Fruit fly (Drosophila melanogaster): ENCODE results near the gene Lint-O.

Gene Lint-O

DNA sequence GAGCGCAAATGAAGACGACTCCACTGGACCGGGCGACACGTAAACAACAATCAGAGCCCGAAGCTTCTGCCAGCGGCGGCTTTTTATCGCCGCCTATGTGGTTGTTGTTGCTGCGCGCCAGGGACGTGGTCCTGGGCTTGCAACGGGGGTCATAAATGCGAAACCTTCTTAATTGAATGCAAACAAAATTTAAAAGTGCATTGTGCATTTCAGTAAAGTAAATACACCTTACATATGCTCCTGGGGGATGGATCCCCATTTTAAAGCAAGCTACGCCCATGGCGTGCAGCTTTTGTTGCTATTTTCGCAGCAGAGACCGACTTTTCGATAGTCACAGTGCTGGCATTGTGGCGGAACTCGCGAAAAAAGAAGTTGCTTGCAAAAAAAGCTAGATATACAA lies 5.2 kb downstream of the Lint-O start, which contains the start of gene Ugalt (continued):
- TF ChIP-seq btn (GFP tag; optimal IDR thresholded peaks at IDR 0.05) (peak; percentile 100), cato (GFP tag; optimal IDR thresholded peaks at IDR 0.05; ENCODE audit: borderline replicate concordance) (peak; percentile 100), CG6791 (GFP tag; IDR thresholded peaks at IDR 0.05; ENCODE audit: partially characterized antibody) (peak; percentile 35; the same call in 1 of the 3 replicates), CG11695 (GFP tag; IDR thresholded peaks at IDR 0.05) (peak; percentile 100), Sry-δ (GFP tag; optimal IDR thresholded peaks at IDR 0.05) (peak; percentile 94), pum (GFP tag; optimal IDR thresholded peaks at IDR 0.05) (peak; percentile 100), psq (GFP tag; optimal IDR thresholded peaks at IDR 0.05) (peak; percentile 99), gcm2 (GFP tag; optimal IDR thresholded peaks at IDR 0.05) (peak; percentile 100), Sin3A (optimal IDR thresholded peaks at IDR 0.05) (no peak), PHDP (tag; optimal IDR thresholded peaks at IDR 0.05) (peak; percentile 100), bigmax (GFP tag; optimal IDR thresholded peaks at IDR 0.05) (peak; percentile 94), crp (GFP tag; optimal IDR thresholded peaks at IDR 0.05) (peak; percentile 63 to 84), dm (GFP tag; optimal IDR thresholded peaks at IDR 0.05) (peak; percentile 100), bsh (GFP tag; optimal IDR thresholded peaks at IDR 0.05) (peak; percentile 100), fru (optimal IDR thresholded peaks at IDR 0.05) (no peak), CG17359 (tag; optimal IDR thresholded peaks at IDR 0.05) (peak; percentile 100), CG3995 (GFP tag; optimal IDR thresholded peaks at IDR 0.05) (peak; percentile 94), MBD-R2 (GFP tag; IDR thresholded peaks at IDR 0.05) (peak; percentile 100), CG5953 (GFP tag; IDR thresholded peaks at IDR 0.05) (peak; percentile 100), dan (GFP tag; IDR thresholded peaks at IDR 0.05) (peak; percentile 100), CG9817 (tag; optimal IDR thresholded peaks at IDR 0.05) (peak; percentile 100), Med (GFP tag) (peak; percentile 100), Dek (tag; optimal IDR thresholded peaks at IDR 0.05) (peak; percentile 100), gem (tag; optimal IDR thresholded peaks at IDR 0.05) (peak; percentile 100), Ravus (GFP tag; IDR thresholded peaks at IDR 0.05) (peak; percentile 100), Hr39 (optimal IDR thresholded peaks at IDR 0.05) (no peak), pzg (GFP tag; optimal IDR thresholded peaks at IDR 0.05) (peak; percentile 89), CG10274 (GFP tag; optimal IDR thresholded peaks at IDR 0.05) (peak; percentile 99), CG2875 (GFP tag; optimal IDR thresholded peaks at IDR 0.05) (peak; percentile 100), aop (GFP tag; IDR thresholded peaks at IDR 0.05) (peak; percentile 100), CG43689 (GFP tag; IDR thresholded peaks at IDR 0.05) (peak; percentile 100), Oli (tag; optimal IDR thresholded peaks at IDR 0.05) (peak; percentile 100), CG18011 (GFP tag; optimal IDR thresholded peaks at IDR 0.05) (peak; percentile 95), Dref (GFP tag; IDR thresholded peaks at IDR 0.05) (peak; percentile 70), jumu (GFP tag; optimal IDR thresholded peaks at IDR 0.05) (peak; percentile 100), Kr (GFP tag; optimal IDR thresholded peaks at IDR 0.05) (peak; percentile 96), CG8944 (GFP tag; optimal IDR thresholded peaks at IDR 0.05) (peak; percentile 100), lilli (GFP tag; optimal IDR thresholded peaks at IDR 0.05) (peak; percentile 100), CG6683 (GFP tag; optimal IDR thresholded peaks at IDR 0.05) (peak; percentile 100), stwl (tag; optimal IDR thresholded peaks at IDR 0.05) (peak; percentile 93), disco-r (GFP tag; optimal IDR thresholded peaks at IDR 0.05) (peak; percentile 100)

DNA sequence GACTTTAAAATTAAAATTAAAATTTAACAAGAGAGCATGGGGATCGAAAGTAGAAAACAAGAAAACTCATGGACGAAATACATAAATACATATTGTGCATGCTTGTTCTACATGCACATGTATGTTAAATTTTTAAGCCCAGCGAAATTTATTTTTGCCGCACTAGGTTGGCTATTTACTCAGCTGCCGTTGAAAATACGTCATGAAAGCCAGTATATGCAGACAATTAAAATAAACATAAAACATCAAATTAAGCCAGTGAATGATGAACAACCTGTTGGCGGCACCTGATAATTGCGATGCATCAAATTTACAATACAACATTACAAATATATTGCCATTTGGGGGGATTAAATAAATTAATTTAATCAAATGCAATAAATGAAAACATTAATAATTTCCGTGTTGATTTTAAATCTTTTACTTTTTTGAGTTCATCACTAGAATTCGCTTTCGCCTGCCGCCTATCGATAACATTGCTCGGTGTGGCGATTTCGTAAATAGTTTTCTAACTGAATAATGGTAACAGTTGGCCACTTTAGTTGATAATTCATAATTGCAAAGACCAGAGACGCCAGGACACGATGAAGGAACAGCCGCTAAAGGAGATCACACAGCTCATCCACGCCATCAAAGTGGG lies 5.8 kb downstream of the Lint-O start, which contains the start of gene eIF2Bbeta:
eIF2Bbeta (plus strand) TSS at position 438 of the 640 bp plus-strand sequence.
- TF ChIP-seq tup (GFP tag; optimal IDR thresholded peaks at IDR 0.05) (no peak), ap (GFP tag; IDR thresholded peaks at IDR 0.05) (no peak), Antp (GFP tag; optimal IDR thresholded peaks at IDR 0.05) (no peak), CG10462 (GFP tag; optimal IDR thresholded peaks at IDR 0.05) (no peak), CG4328 (GFP tag; optimal IDR thresholded peaks at IDR 0.05) (no peak), phol (tag; optimal IDR thresholded peaks at IDR 0.05) (no peak), pan (optimal IDR thresholded peaks at IDR 0.05) (no peak), pan (GFP tag; optimal IDR thresholded peaks at IDR 0.05 in 1 of 2, IDR thresholded peaks at IDR 0.05 in 1 of 2) (peak in 1 of 2 experiments; percentile 9), CG30020 (tag; optimal IDR thresholded peaks at IDR 0.05) (no peak), Sry-δ (GFP tag; optimal IDR thresholded peaks at IDR 0.05) (peak; percentile 39), Dref (GFP tag; IDR thresholded peaks at IDR 0.05) (peak; percentile 62), CG12155 (GFP tag; optimal IDR thresholded peaks at IDR 0.05) (no peak), Doc3 (GFP tag; IDR thresholded peaks at IDR 0.05; ENCODE audit: partially characterized antibody) (0 out of 3 replicates have a peak, but pooled peaks have one; percentile 20), so (GFP tag; IDR thresholded peaks at IDR 0.05) (no peak)
